Worm (Caenorhabditis elegans) whole organism, L2 larva: ENCODE data around the gene C50B8.6.

ENCODE experiments used
- F13H6.1 ChIP-seq: sonication (generic microtip); optimal IDR thresholded peaks from 2 replicates; lab custom pipeline; 2016; ENCODE audit warnings: missing genetic modification characterization, missing compliant biosample characterization
- R02D3.7 ChIP-seq: fragments of 150-350 bp; optimal IDR thresholded peaks from 2 replicates; lab custom pipeline; 2014; ENCODE audit warnings: missing biosample characterization, missing genetic modification characterization
- alr-1 ChIP-seq: fragments of 150-350 bp; optimal IDR thresholded peaks from 2 replicates; lab custom pipeline; 2014; ENCODE audit warnings: missing biosample characterization, missing genetic modification characterization
- aly-2 ChIP-seq: fragments of 150-350 bp; optimal IDR thresholded peaks from 2 replicates; lab custom pipeline; 2014; ENCODE audit warnings: missing biosample characterization, missing genetic modification characterization
- ama-1 ChIP-seq: fragments of 150-350 bp; optimal IDR thresholded peaks from 2 replicates; lab custom pipeline; 2018; ENCODE audit warnings: inconsistent platforms
- blmp-1 ChIP-seq: sonication (generic microtip); optimal IDR thresholded peaks from 2 replicates; lab custom pipeline; 2017; ENCODE audit warnings: missing genetic modification characterization, mild to moderate bottlenecking, missing compliant biosample characterization, antibody characterized with exemption, moderate library complexity; ENCODE audit not compliant: insufficient read depth
- ceh-16 ChIP-seq: fragments of 150-350 bp; optimal IDR thresholded peaks from 2 replicates; lab custom pipeline; 2014; ENCODE audit warnings: missing biosample characterization, missing genetic modification characterization
- ceh-82 ChIP-seq: fragments of 150-350 bp; optimal IDR thresholded peaks from 2 replicates; lab custom pipeline; 2014; ENCODE audit warnings: missing biosample characterization, missing genetic modification characterization
- dmd-4 ChIP-seq: sonication (generic microtip); optimal IDR thresholded peaks from 2 replicates; lab custom pipeline; 2017; ENCODE audit warnings: missing biosample characterization, missing genetic modification characterization
- egl-27 ChIP-seq: sonication (generic microtip); optimal IDR thresholded peaks from 3 replicates; lab custom pipeline; 2017; ENCODE audit warnings: missing biosample characterization, missing genetic modification reagents, missing genetic modification characterization
- elt-1 ChIP-seq: fragments of 150-350 bp; optimal IDR thresholded peaks from 2 replicates; lab custom pipeline; 2014; ENCODE audit warnings: missing biosample characterization, missing genetic modification characterization
- elt-3 ChIP-seq: sonication (generic microtip); optimal IDR thresholded peaks from 2 replicates; lab custom pipeline; 2017; ENCODE audit warnings: missing biosample characterization, missing genetic modification characterization
- fos-1 ChIP-seq: fragments of 150-350 bp; optimal IDR thresholded peaks from 2 replicates; lab custom pipeline; 2014; ENCODE audit warnings: missing biosample characterization, missing genetic modification characterization
- lin-11 ChIP-seq: fragments of 150-350 bp; sonication (generic microtip); optimal IDR thresholded peaks from 2 replicates; lab custom pipeline; 2014; ENCODE audit warnings: missing biosample characterization, missing genetic modification characterization, inconsistent platforms, mixed read lengths
- lin-39 ChIP-seq: fragments of 150-350 bp; optimal IDR thresholded peaks from 2 replicates; lab custom pipeline; 2014; ENCODE audit warnings: missing biosample characterization, missing genetic modification reagents, missing genetic modification characterization
- lsy-2 ChIP-seq, 2 experiments: fragments of 150-350 bp in 1 of 2; sonication (generic microtip) in 1 of 2; optimal IDR thresholded peaks; 2 replicates each; lab custom pipeline; 2014 to 2017; ENCODE audit warnings: missing biosample characterization in 2 of 2, missing genetic modification characterization in 2 of 2
- mab-5 ChIP-seq: fragments of 150-350 bp; optimal IDR thresholded peaks from 2 replicates; lab custom pipeline; 2014; ENCODE audit warnings: missing biosample characterization, missing genetic modification characterization
- mbf-1 ChIP-seq: sonication (generic microtip); optimal IDR thresholded peaks from 2 replicates; lab custom pipeline; 2017; ENCODE audit warnings: missing biosample characterization, missing genetic modification characterization
- nhr-10 ChIP-seq: sonication (generic microtip); optimal IDR thresholded peaks from 2 replicates; lab custom pipeline; 2017; ENCODE audit warnings: missing biosample characterization, missing genetic modification characterization
- nhr-11 ChIP-seq: fragments of 150-350 bp; optimal IDR thresholded peaks from 2 replicates; lab custom pipeline; 2014; ENCODE audit warnings: missing biosample characterization, missing genetic modification characterization
- nhr-12 ChIP-seq: fragments of 150-350 bp; optimal IDR thresholded peaks from 2 replicates; lab custom pipeline; 2014; ENCODE audit warnings: missing biosample characterization, missing genetic modification characterization
- nhr-129 ChIP-seq: fragments of 150-350 bp; optimal IDR thresholded peaks from 2 replicates; lab custom pipeline; 2014; ENCODE audit warnings: missing biosample characterization, missing genetic modification characterization
- nhr-21 ChIP-seq: fragments of 150-350 bp; optimal IDR thresholded peaks from 2 replicates; lab custom pipeline; 2014; ENCODE audit warnings: missing biosample characterization, missing genetic modification characterization
- nhr-25 ChIP-seq: fragments of 150-350 bp; sonication (generic microtip); optimal IDR thresholded peaks from 3 replicates; lab custom pipeline; 2014; ENCODE audit warnings: missing biosample characterization, missing genetic modification characterization
- nhr-77 ChIP-seq: fragments of 150-350 bp; optimal IDR thresholded peaks from 2 replicates; lab custom pipeline; 2014; ENCODE audit warnings: missing biosample characterization, missing genetic modification characterization
- peb-1 ChIP-seq: fragments of 150-350 bp; optimal IDR thresholded peaks from 2 replicates; lab custom pipeline; 2014; ENCODE audit warnings: missing biosample characterization, missing genetic modification characterization
- sem-4 ChIP-seq: fragments of 150-350 bp; optimal IDR thresholded peaks from 2 replicates; lab custom pipeline; 2014; ENCODE audit warnings: missing biosample characterization, missing genetic modification reagents, missing genetic modification characterization
- skn-1 ChIP-seq: sonication (generic microtip); optimal IDR thresholded peaks from 2 replicates; lab custom pipeline; 2017; ENCODE audit warnings: missing biosample characterization, missing genetic modification characterization
- sma-9 ChIP-seq, 2 experiments: fragments of 150-350 bp in 1 of 2; sonication (generic microtip) in 1 of 2; optimal IDR thresholded peaks; 2 replicates each; lab custom pipeline; 2014 to 2016; ENCODE audit warnings: missing genetic modification characterization in 2 of 2, mild to moderate bottlenecking in 1 of 2, missing biosample characterization in 1 of 2, missing compliant biosample characterization in 1 of 2, missing genetic modification reagents in 1 of 2, moderate library complexity in 1 of 2
- snpc-4 ChIP-seq: fragments of 150-350 bp; optimal IDR thresholded peaks from 2 replicates; lab custom pipeline; 2014; ENCODE audit warnings: missing biosample characterization, missing genetic modification characterization
- unc-55 ChIP-seq: fragments of 150-350 bp; sonication (generic microtip); optimal IDR thresholded peaks from 3 replicates; lab custom pipeline; 2014; ENCODE audit warnings: missing biosample characterization, missing genetic modification reagents, missing genetic modification characterization
- zag-1 ChIP-seq: fragments of 150-350 bp; optimal IDR thresholded peaks from 2 replicates; lab custom pipeline; 2014; ENCODE audit warnings: missing biosample characterization, missing genetic modification characterization
- ztf-1 ChIP-seq: fragments of 200-800 bp; sonication (Bioruptor generic); conservative IDR thresholded peaks from 2 replicates; pipeline ENCODE4 v1.3.6; 2022; ENCODE audit warnings: missing genetic modification characterization, missing compliant biosample characterization
- ztf-11 ChIP-seq: sonication (generic microtip); optimal IDR thresholded peaks from 2 replicates; lab custom pipeline; 2017; ENCODE audit warnings: missing biosample characterization, missing genetic modification characterization
- ztf-4 ChIP-seq: fragments of 150-350 bp; optimal IDR thresholded peaks from 2 replicates; lab custom pipeline; 2014; ENCODE audit warnings: missing biosample characterization, missing genetic modification characterization

C50B8.6 gene

ce11 chrV:13609806-13610205 is 31.0 kb downstream of the C50B8.6 start:
- TF ChIP-seq nhr-21 (peak; percentile 20), egl-27 (no peak)

ce11 chrV:13611782-13612181 is 33.0 kb downstream of the C50B8.6 start, which contains the start of gene spig-9:
Gene spig-9 (minus strand): TSS chrV:13611882.
- TF ChIP-seq alr-1 (no peak), ztf-4 (tag; lab: Kevin White, UChicago) (no peak)

- no peak for TF ChIP-seq aly-2 (tag; lab: Kevin White, UChicago)
- TF ChIP-seq mab-5, result no peak
- no peak for TF ChIP-seq F13H6.1
- TF ChIP-seq alr-1, result no peak
- TF ChIP-seq lsy-2 (tag; optimal IDR thresholded peaks at IDR 0.05; lab: Kevin White, UChicago), result no peak
- TF ChIP-seq ama-1 (lab: Kevin White, UChicago), result no peak
- no peak for TF ChIP-seq ztf-4 (tag; lab: Kevin White, UChicago)
- no peak for TF ChIP-seq fos-1
- TF ChIP-seq blmp-1, result no peak
- no peak for TF ChIP-seq nhr-129
- TF ChIP-seq ztf-1 (GFP tag; lab: Robert Waterston, UW), result no peak
- no peak for TF ChIP-seq ceh-82 (tag; lab: Kevin White, UChicago)
- TF ChIP-seq lin-39, result no peak
- TF ChIP-seq R02D3.7 (tag; lab: Kevin White, UChicago), result no peak
- no peak for TF ChIP-seq nhr-12
- TF ChIP-seq peb-1 (tag; lab: Kevin White, UChicago), result no peak
- TF ChIP-seq ztf-11 (tag; lab: Kevin White, UChicago), result no peak
- TF ChIP-seq dmd-4, result no peak
Measured at ce11 chrV:13613870-13614269, 35.1 kb downstream of the C50B8.6 start, which contains the start of gene F53F4.7. Gene F53F4.7 (minus strand): TSS chrV:13613970.

- TF ChIP-seq nhr-10 (tag; lab: Kevin White, UChicago), result no peak
- TF ChIP-seq zag-1, result no peak
- TF ChIP-seq mab-5, result no peak
- no peak for TF ChIP-seq ztf-11 (tag; lab: Kevin White, UChicago)
- TF ChIP-seq ceh-16 (tag; lab: Kevin White, UChicago), result no peak
- TF ChIP-seq R02D3.7 (tag; lab: Kevin White, UChicago), result no peak
- TF ChIP-seq ceh-82 (tag; lab: Kevin White, UChicago), result no peak
- no peak for TF ChIP-seq elt-1
- no peak for TF ChIP-seq nhr-21
- no peak for TF ChIP-seq lin-39
Measured at ce11 chrV:13619752-13620151, 41.0 kb downstream of the C50B8.6 start, which contains the start of gene srd-11. Gene srd-11 (minus strand): TSS chrV:13619852.

- no peak for TF ChIP-seq nhr-25 (tag; lab: Kevin White, UChicago)
- no peak for TF ChIP-seq ceh-16 (tag; lab: Kevin White, UChicago)
- TF ChIP-seq nhr-21, result no peak
- no peak for TF ChIP-seq nhr-77
- TF ChIP-seq, all 48 proteins: peak for 0
Measured at ce11 chrV:13620676-13621075, 41.9 kb downstream of the C50B8.6 start, which contains the start of gene F53F4.15. Gene F53F4.15 (plus strand): TSS chrV:13620976.

- TF ChIP-seq lin-11 (no peak), mbf-1 (no peak), sem-4 (tag; lab: Kevin White, UChicago) (no peak), nhr-25 (tag; lab: Kevin White, UChicago) (no peak), ceh-16 (tag; lab: Kevin White, UChicago) (no peak), nhr-12 (no peak), lsy-2 (tag; optimal IDR thresholded peaks at IDR 0.05; lab: Kevin White, UChicago) (no peak), unc-55 (GFP tag; lab: Kevin White, UChicago) (no peak)
Measured at ce11 chrV:13621720-13622119, 42.9 kb downstream of the C50B8.6 start, which contains the start of gene F53F4.16. Gene F53F4.16 (minus strand): TSS chrV:13621820.

ce11 chrV:13624424-13624823 is 45.7 kb downstream of the C50B8.6 start, which contains the start of gene F53F4.11:
Gene F53F4.11 (minus strand): TSS chrV:13624524.
- no peak for TF ChIP-seq nhr-11 (tag; lab: Kevin White, UChicago)
- no peak for TF ChIP-seq ceh-82 (tag; lab: Kevin White, UChicago)
- TF ChIP-seq elt-3, result no peak
- TF ChIP-seq skn-1 (tag; lab: Kevin White, UChicago), result no peak
- TF ChIP-seq lin-11, result no peak
- TF ChIP-seq snpc-4, result no peak
- no peak for TF ChIP-seq nhr-25 (tag; lab: Kevin White, UChicago)
- no peak for TF ChIP-seq sma-9 (GFP tag; optimal IDR thresholded peaks at IDR 0.05; lab: Kevin White, UChicago)
- TF ChIP-seq sma-9 (tag; optimal IDR thresholded peaks at IDR 0.05; lab: Kevin White, UChicago), result no peak
